Fruit fly (Drosophila melanogaster) whole organism, prepupa: Measurements from ENCODE around the gene CG45066.

Experiments
- Blimp-1 ChIP-seq: fragments of 200-800 bp; sonication (Bioruptor generic); optimal IDR thresholded peaks from 3 replicates; lab custom pipeline; 2017; ENCODE audit warnings: missing biosample characterization, missing genetic modification characterization, mild to moderate bottlenecking, moderate library complexity, missing genetic modification reagents
- CG11294 ChIP-seq: fragments of 200-800 bp; sonication (Bioruptor generic); IDR thresholded peaks from 2 replicates; pipeline ENCODE4 v1.3.6; 2022; ENCODE audit warnings: missing biosample characterization, missing genetic modification characterization
- CG11902 ChIP-seq: fragments of 200-800 bp; sonication (Bioruptor generic); optimal IDR thresholded peaks from 3 replicates; lab custom pipeline; 2016; ENCODE audit warnings: missing biosample characterization, missing genetic modification characterization
- CG15336 ChIP-seq: fragments of 200-800 bp; sonication (Bioruptor generic); IDR thresholded peaks from 2 replicates; pipeline ENCODE4 v1.3.6; 2022; ENCODE audit warnings: missing biosample characterization, missing genetic modification characterization
- CG1621 ChIP-seq: fragments of 200-800 bp; sonication (Bioruptor generic); optimal IDR thresholded peaks from 3 replicates; lab custom pipeline; 2018; ENCODE audit warnings: missing biosample characterization, mild to moderate bottlenecking, missing genetic modification characterization
- CG16779 ChIP-seq: fragments of 200-800 bp; sonication (Bioruptor generic); optimal IDR thresholded peaks from 3 replicates; lab custom pipeline; 2017; ENCODE audit warnings: missing biosample characterization, mild to moderate bottlenecking, missing genetic modification characterization
- CG32006 ChIP-seq: fragments of 200-800 bp; sonication (Bioruptor generic); optimal IDR thresholded peaks from 3 replicates; lab custom pipeline; 2017; ENCODE audit warnings: missing biosample characterization, mild to moderate bottlenecking, missing genetic modification characterization
- CG3919 ChIP-seq: fragments of 200-800 bp; sonication (Bioruptor generic); optimal IDR thresholded peaks from 3 replicates; lab custom pipeline; 2016; ENCODE audit warnings: missing biosample characterization, missing genetic modification characterization
- CG6163 ChIP-seq: fragments of 200-800 bp; sonication (Bioruptor generic); IDR thresholded peaks from 3 replicates; pipeline ENCODE4 v1.3.6; 2022; ENCODE audit warnings: missing biosample characterization, missing genetic modification characterization
- CG6276 ChIP-seq: fragments of 200-800 bp; sonication (Bioruptor generic); optimal IDR thresholded peaks from 2 replicates; lab custom pipeline; 2017; ENCODE audit warnings: missing biosample characterization, mild to moderate bottlenecking, missing genetic modification characterization
- CG6854 ChIP-seq: fragments of 200-800 bp; sonication (Bioruptor generic); optimal IDR thresholded peaks from 2 replicates; lab custom pipeline; 2017; ENCODE audit warnings: missing biosample characterization, mild to moderate bottlenecking, missing genetic modification characterization
- CG7368 ChIP-seq: fragments of 200-800 bp; sonication (Bioruptor generic); optimal IDR thresholded peaks from 3 replicates; lab custom pipeline; 2016; ENCODE audit warnings: missing biosample characterization, missing genetic modification characterization
- CG8119 ChIP-seq: fragments of 200-800 bp; sonication (Bioruptor generic); IDR thresholded peaks from 3 replicates; pipeline ENCODE4 v1.3.6; 2022; ENCODE audit warnings: missing biosample characterization, missing genetic modification characterization
- CG8319 ChIP-seq: fragments of 200-800 bp; sonication (Bioruptor generic); optimal IDR thresholded peaks from 3 replicates; lab custom pipeline; 2016; ENCODE audit warnings: missing biosample characterization, missing genetic modification characterization
- CG9139 ChIP-seq: fragments of 200-800 bp; sonication (Bioruptor generic); optimal IDR thresholded peaks from 3 replicates; lab custom pipeline; 2017; ENCODE audit warnings: missing biosample characterization, mild to moderate bottlenecking, missing genetic modification characterization
- Eip75B ChIP-seq: fragments of 200-800 bp; sonication (Bioruptor generic); optimal IDR thresholded peaks from 3 replicates; lab custom pipeline; 2016; ENCODE audit warnings: missing biosample characterization, missing genetic modification characterization
- Eip78C ChIP-seq: fragments of 200-800 bp; sonication (Bioruptor generic); peaks from one replicate; lab custom pipeline; 2016; ENCODE audit warnings: missing biosample characterization, missing genetic modification characterization
- Ets96B ChIP-seq: fragments of 200-800 bp; optimal IDR thresholded peaks from 2 replicates; lab custom pipeline; 2019; ENCODE audit warnings: missing biosample characterization, mild to moderate bottlenecking, missing genetic modification characterization, moderate library complexity
- Gug ChIP-seq: fragments of 200-800 bp; sonication (Bioruptor generic); IDR thresholded peaks from 2 replicates; pipeline ENCODE4 v1.3.6; 2022; ENCODE audit warnings: missing biosample characterization, missing genetic modification characterization
- Hr38 ChIP-seq: sonication (Bioruptor generic); optimal IDR thresholded peaks from 2 replicates; lab custom pipeline; 2016; ENCODE audit warnings: missing biosample characterization, missing genetic modification characterization
- Hr4 ChIP-seq: fragments of 200-800 bp; sonication (Bioruptor generic); optimal IDR thresholded peaks from 3 replicates; lab custom pipeline; 2016; ENCODE audit warnings: missing biosample characterization, missing genetic modification characterization
- Lpt ChIP-seq: fragments of 200-800 bp; sonication (Bioruptor generic); optimal IDR thresholded peaks from 3 replicates; lab custom pipeline; 2016; ENCODE audit warnings: missing biosample characterization, missing genetic modification characterization
- Met ChIP-seq: fragments of 200-800 bp; sonication (Bioruptor generic); optimal IDR thresholded peaks from 3 replicates; lab custom pipeline; 2016; ENCODE audit warnings: missing biosample characterization, missing genetic modification characterization
- Sox14 ChIP-seq: fragments of 200-800 bp; sonication (Bioruptor generic); optimal IDR thresholded peaks from 3 replicates; lab custom pipeline; 2016; ENCODE audit warnings: missing biosample characterization, missing genetic modification characterization
- Sox15 ChIP-seq: fragments of 200-800 bp; sonication (Bioruptor generic); optimal IDR thresholded peaks from 3 replicates; lab custom pipeline; 2016; ENCODE audit warnings: missing biosample characterization, missing genetic modification characterization
- achi ChIP-seq: fragments of 200-800 bp; sonication (Bioruptor generic); optimal IDR thresholded peaks from 3 replicates; lab custom pipeline; 2016; ENCODE audit warnings: missing biosample characterization, missing genetic modification characterization
- acj6 ChIP-seq: fragments of 200-800 bp; sonication (Bioruptor generic); optimal IDR thresholded peaks from 3 replicates; lab custom pipeline; 2016; ENCODE audit warnings: missing biosample characterization, missing genetic modification characterization
- cyc ChIP-seq: fragments of 200-800 bp; sonication (Bioruptor generic); optimal IDR thresholded peaks from 3 replicates; lab custom pipeline; 2016; ENCODE audit warnings: missing biosample characterization, missing genetic modification characterization
- dac ChIP-seq: fragments of 200-800 bp; sonication (Bioruptor generic); optimal IDR thresholded peaks from 2 replicates; lab custom pipeline; 2017; ENCODE audit warnings: missing biosample characterization, mild to moderate bottlenecking, missing genetic modification characterization
- dsx ChIP-seq: fragments of 200-800 bp; optimal IDR thresholded peaks from 3 replicates; lab custom pipeline; 2019; ENCODE audit warnings: missing biosample characterization, mild to moderate bottlenecking, missing genetic modification characterization, moderate library complexity; ENCODE audit not compliant: poor library complexity, severe bottlenecking
- eg ChIP-seq: fragments of 200-800 bp; sonication (Bioruptor generic); IDR thresholded peaks from 3 replicates; pipeline ENCODE4 v1.3.6; 2022; ENCODE audit warnings: missing biosample characterization, missing genetic modification characterization
- esn ChIP-seq: fragments of 200-800 bp; sonication (Bioruptor generic); optimal IDR thresholded peaks from 2 replicates; lab custom pipeline; 2016; ENCODE audit warnings: missing biosample characterization, mild to moderate bottlenecking, missing genetic modification characterization, moderate library complexity
- fd59A ChIP-seq: fragments of 200-800 bp; sonication (Bioruptor generic); optimal IDR thresholded peaks from 2 replicates; lab custom pipeline; 2017; ENCODE audit warnings: missing biosample characterization, mild to moderate bottlenecking, missing genetic modification characterization, missing genetic modification reagents
- fd85E ChIP-seq: fragments of 200-800 bp; sonication (Bioruptor generic); optimal IDR thresholded peaks from 3 replicates; lab custom pipeline; 2016; ENCODE audit warnings: missing biosample characterization, missing genetic modification characterization
- net ChIP-seq: fragments of 200-800 bp; sonication (Bioruptor generic); optimal IDR thresholded peaks from 3 replicates; lab custom pipeline; 2016; ENCODE audit warnings: missing biosample characterization, missing genetic modification characterization
- pdm3 ChIP-seq: fragments of 200-800 bp; sonication (Bioruptor generic); optimal IDR thresholded peaks from 3 replicates; lab custom pipeline; 2016; ENCODE audit warnings: missing biosample characterization, missing genetic modification characterization
- salr ChIP-seq, 2 experiments: fragments of 200-800 bp; sonication (Bioruptor generic); optimal IDR thresholded peaks; 3 replicates each; lab custom pipeline; 2016 to 2018; ENCODE audit warnings: missing biosample characterization in 2 of 2, missing genetic modification characterization in 2 of 2, mild to moderate bottlenecking in 1 of 2
- spab ChIP-seq: fragments of 200-800 bp; sonication (Bioruptor generic); optimal IDR thresholded peaks from 2 replicates; lab custom pipeline; 2017; ENCODE audit warnings: missing biosample characterization, mild to moderate bottlenecking, missing genetic modification characterization, missing genetic modification reagents
- ss ChIP-seq, 2 experiments: fragments of 200-800 bp; sonication (Bioruptor generic); optimal IDR thresholded peaks; 2 replicates in 1 of 2; 3 replicates in 1 of 2; lab custom pipeline; 2017 to 2018; ENCODE audit warnings: mild to moderate bottlenecking in 2 of 2, missing biosample characterization in 2 of 2, missing genetic modification characterization in 2 of 2, moderate library complexity in 1 of 2
- svp ChIP-seq: fragments of 200-800 bp; sonication (Bioruptor generic); peaks from one replicate; lab custom pipeline; 2016; ENCODE audit warnings: missing biosample characterization, missing genetic modification characterization
- topi ChIP-seq: fragments of 200-800 bp; sonication (Bioruptor generic); optimal IDR thresholded peaks from 3 replicates; lab custom pipeline; 2016; ENCODE audit warnings: missing biosample characterization, missing genetic modification characterization

CG45066 gene

DNA sequence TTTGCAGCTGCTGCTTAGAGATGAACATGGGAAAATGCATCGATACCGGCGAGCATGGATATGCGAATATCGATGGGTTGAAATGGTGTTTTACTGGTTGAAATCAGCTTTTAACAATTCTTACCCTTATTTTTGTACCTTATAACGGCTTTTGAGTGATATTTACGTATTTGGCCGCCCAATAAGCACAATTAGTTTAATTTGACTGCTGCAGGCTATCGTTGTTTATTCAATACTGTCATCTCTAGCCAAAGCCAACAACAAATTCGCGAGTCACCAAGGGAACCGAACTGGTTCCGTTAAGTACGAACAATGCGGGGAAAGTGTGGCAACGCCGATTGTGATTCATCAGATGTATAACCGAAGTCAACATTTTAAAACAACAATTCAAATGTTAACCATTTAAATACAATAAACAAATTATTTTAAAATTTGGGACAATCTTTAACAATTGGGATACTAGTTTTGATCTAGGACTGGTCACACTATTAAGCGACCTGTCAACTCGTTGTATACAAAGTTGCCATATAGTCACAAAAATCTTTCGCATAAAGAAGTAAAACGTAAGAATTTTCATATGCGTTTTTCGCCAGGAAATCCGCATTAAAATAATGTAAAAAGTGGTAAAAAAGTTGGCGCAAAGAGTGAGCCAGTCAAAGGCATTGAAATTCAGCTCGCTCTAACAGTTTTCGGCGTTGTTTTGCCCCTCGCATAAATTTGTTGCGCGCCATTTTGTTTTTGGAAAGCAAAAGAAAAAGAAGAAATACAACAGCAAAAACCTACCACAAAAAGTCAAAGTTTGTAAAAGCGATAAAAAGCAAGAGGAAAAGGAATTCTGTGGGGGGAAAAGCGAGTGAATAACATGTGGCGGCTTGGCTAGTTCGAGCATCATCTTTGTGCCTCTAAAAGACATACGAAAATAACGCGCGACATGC is 37.4 kb upstream of the CG45066 start, which contains the start of the genes Usp5 and BtbVII (continued):
- TF ChIP-seq CG3919 (GFP tag; lab: Kevin White, UChicago) (peak; percentile 43), Gug (GFP tag; lab: Robert Waterston, UW) (peak; percentile 53), dsx (GFP tag; lab: Kevin White, UChicago) (peak; percentile 17), CG9139 (GFP tag; lab: Kevin White, UChicago) (no peak), pdm3 (GFP tag; lab: Kevin White, UChicago) (no peak), Sox15 (peak; percentile 6), CG6163 (GFP tag; lab: Robert Waterston, UW) (no peak), CG32006 (GFP tag; lab: Kevin White, UChicago) (peak; percentile 29), CG11902 (no peak), CG7368 (GFP tag; lab: Kevin White, UChicago) (no peak), fd59A (peak; percentile 20), Met (GFP tag; lab: Kevin White, UChicago) (peak; percentile 68), svp (GFP tag; lab: Kevin White, UChicago) (peak; percentile 81), Hr4 (GFP tag; lab: Kevin White, UChicago) (no peak), CG15336 (GFP tag; lab: Robert Waterston, UW) (0 out of 2 replicates have a peak, but pooled peaks have one; percentile 14), Sox14 (GFP tag; lab: Kevin White, UChicago) (peak; percentile 60), net (GFP tag; lab: Kevin White, UChicago) (peak; percentile 51), acj6 (GFP tag; lab: Kevin White, UChicago) (peak; percentile 70), Lpt (GFP tag; lab: Kevin White, UChicago) (no peak), CG8119 (GFP tag; lab: Robert Waterston, UW) (peak; percentile 36; the same call in 1 of the 3 replicates), CG6276 (no peak), Eip75B (GFP tag; lab: Kevin White, UChicago) (peak; percentile 62), CG11294 (no peak; the same call in 1 of the 2 replicates), Hr38 (GFP tag; lab: Kevin White, UChicago) (no peak), esn (GFP tag; lab: Kevin White, UChicago) (peak; percentile 72), topi (GFP tag; lab: Kevin White, UChicago) (peak; percentile 49), eg (GFP tag; lab: Robert Waterston, UW) (0 out of 3 replicates have a peak, but pooled peaks have one; percentile 10), CG8319 (GFP tag; lab: Kevin White, UChicago) (no peak), fd85E (GFP tag; lab: Kevin White, UChicago) (no peak), Blimp-1 (GFP tag; lab: Kevin White, UChicago) (no peak), salr (GFP tag; optimal IDR thresholded peaks at IDR 0.05; lab: Kevin White, UChicago) (peak in 1 of 2 experiments; percentile 12), CG1621 (peak; percentile 18), dac (GFP tag; lab: Kevin White, UChicago) (no peak), achi (peak; percentile 52), spab (GFP tag; lab: Kevin White, UChicago) (peak; percentile 6), CG6854 (no peak), CG16779 (tag; lab: Kevin White, UChicago) (peak; percentile 17), ss (GFP tag; optimal IDR thresholded peaks at IDR 0.05; lab: Kevin White, UChicago) (peak in 1 of 2 experiments; percentile 66), cyc (GFP tag; lab: Kevin White, UChicago) (peak; percentile 31), Eip78C (GFP tag; lab: Kevin White, UChicago) (peak; percentile 91), Ets96B (tag; lab: Kevin White, UChicago) (peak; percentile 31)
